Fruit fly (Drosophila melanogaster): ENCODE results near the gene CycT.
A peak's percentile ranks its signal among the peaks of the same experiment; 100 is the strongest.

Gene CycT

dm6 chr3L:17572090-17572489 lies 14.5 kb upstream of the CycT start:
- TF ChIP-seq Hr78 (GFP tag; optimal IDR thresholded peaks at IDR 0.05) (peak in 1 of 2 experiments; percentile 26), slbo (GFP tag; IDR thresholded peaks at IDR 0.05) (peak; percentile 32), yki (optimal IDR thresholded peaks at IDR 0.05) (no peak), Oaz (GFP tag; IDR thresholded peaks at IDR 0.05) (0 out of 2 replicates have a peak, but pooled peaks have one; percentile 4), HLH3B (GFP tag; IDR thresholded peaks at IDR 0.05) (no peak), CG11085 (GFP tag; IDR thresholded peaks at IDR 0.05) (no peak), CG15601 (tag; optimal IDR thresholded peaks at IDR 0.05) (peak; percentile 36), crol (GFP tag; IDR thresholded peaks at IDR 0.05) (peak; percentile 93), CG12071 (GFP tag; optimal IDR thresholded peaks at IDR 0.05) (no peak), CG4730 (GFP tag; IDR thresholded peaks at IDR 0.05) (no peak), CG5180 (GFP tag; optimal IDR thresholded peaks at IDR 0.05) (no peak), crc (GFP tag; optimal IDR thresholded peaks at IDR 0.05) (no peak), Stat92E (GFP tag; optimal IDR thresholded peaks at IDR 0.05) (no peak), bab2 (GFP tag; optimal IDR thresholded peaks at IDR 0.05) (no peak), ewg (GFP tag; optimal IDR thresholded peaks at IDR 0.05) (peak; percentile 67), odd (GFP tag; optimal IDR thresholded peaks at IDR 0.05) (no peak), CG32772 (GFP tag; IDR thresholded peaks at IDR 0.05) (no peak), otp (GFP tag; IDR thresholded peaks at IDR 0.05) (no peak), CG8478 (optimal IDR thresholded peaks at IDR 0.05) (peak; percentile 46), CG15073 (GFP tag; optimal IDR thresholded peaks at IDR 0.05) (no peak), sna (GFP tag; IDR thresholded peaks at IDR 0.05; ENCODE audit: partially characterized antibody) (0 out of 2 replicates have a peak, but pooled peaks have one; percentile 48), nmo (GFP tag; optimal IDR thresholded peaks at IDR 0.05) (no peak), gce (GFP tag; IDR thresholded peaks at IDR 0.05) (no peak), ftz-f1 (GFP tag; optimal IDR thresholded peaks at IDR 0.05) (peak; percentile 8), CG6654 (GFP tag; optimal IDR thresholded peaks at IDR 0.05) (no peak), en (GFP tag; optimal IDR thresholded peaks at IDR 0.05) (no peak), CG6175 (GFP tag; IDR thresholded peaks at IDR 0.05) (peak; percentile 65; the same call in 2 of the 3 replicates), Adf1 (GFP tag; IDR thresholded peaks at IDR 0.05) (peak; percentile 83), onecut (GFP tag; IDR thresholded peaks at IDR 0.05) (peak; percentile 25; the same call in 1 of the 2 replicates), Med (GFP tag) (peak; percentile 67), vvl (GFP tag; IDR thresholded peaks at IDR 0.05) (peak; percentile 43; the same call in 1 of the 2 replicates), CG33213 (GFP tag; optimal IDR thresholded peaks at IDR 0.05) (no peak), CG5245 (GFP tag; optimal IDR thresholded peaks at IDR 0.05) (no peak), CG5953 (GFP tag; IDR thresholded peaks at IDR 0.05) (0 out of 2 replicates have a peak, but pooled peaks have one; percentile 17), CG18764 (GFP tag; optimal IDR thresholded peaks at IDR 0.05) (no peak), unc-4 (GFP tag; IDR thresholded peaks at IDR 0.05; ENCODE audit: partially characterized antibody) (peak; percentile 21; the same call in 1 of the 2 replicates), cato (GFP tag; optimal IDR thresholded peaks at IDR 0.05; ENCODE audit: borderline replicate concordance) (no peak), CG2889 (GFP tag; IDR thresholded peaks at IDR 0.05) (no peak), sima (GFP tag; optimal IDR thresholded peaks at IDR 0.05) (no peak), ham (GFP tag; IDR thresholded peaks at IDR 0.05) (no peak), cwo (GFP tag; optimal IDR thresholded peaks at IDR 0.05) (no peak), prd (optimal IDR thresholded peaks at IDR 0.05) (no peak), prd (GFP tag; IDR thresholded peaks at IDR 0.05) (no peak), CkIIα-i1 (GFP tag; IDR thresholded peaks at IDR 0.05) (no peak), sd (tag; optimal IDR thresholded peaks at IDR 0.05) (peak; percentile 15), CG16813 (GFP tag; IDR thresholded peaks at IDR 0.05; ENCODE audit: partially characterized antibody) (no peak), HLH4C (GFP tag; IDR thresholded peaks at IDR 0.05; ENCODE audit: partially characterized antibody) (0 out of 3 replicates have a peak, but pooled peaks have one; percentile 11), Ssrp (tag; optimal IDR thresholded peaks at IDR 0.05) (no peak), Tbp (GFP tag; optimal IDR thresholded peaks at IDR 0.05) (no peak), croc (GFP tag; conservative IDR thresholded peaks at IDR 0.05) (no peak), CG14860 (GFP tag; IDR thresholded peaks at IDR 0.05; ENCODE audit: partially characterized antibody) (0 out of 3 replicates have a peak, but pooled peaks have one; percentile 20)
